Worm (Caenorhabditis elegans): ENCODE measurements around the gene Y45F10B.59.

DNA sequence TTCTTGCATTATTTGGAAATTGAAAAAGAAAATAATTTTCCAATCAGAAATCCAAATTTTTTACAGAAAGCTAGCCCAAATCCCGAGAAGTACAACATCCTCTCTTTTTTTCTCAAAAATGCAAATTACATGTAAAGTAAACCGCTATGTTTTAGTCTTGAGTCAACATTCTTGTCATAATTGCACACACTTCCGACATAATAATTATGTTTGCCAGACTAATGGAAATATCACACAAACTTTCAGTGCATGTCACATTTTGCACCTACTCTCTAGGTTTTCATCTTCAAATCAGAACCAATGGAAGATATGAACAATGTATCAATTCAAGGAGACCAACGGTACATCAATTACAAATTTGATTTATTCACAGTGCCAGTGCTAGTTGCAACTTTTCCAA lies 17.8 kb upstream of the Y45F10B.59 start, which contains the start of gene sru-11:
- no peak for TF ChIP-seq pha-4 (tag; optimal IDR thresholded peaks at IDR 0.05)
- no peak for TF ChIP-seq sea-2 (GFP tag; IDR thresholded peaks at IDR 0.05)
